Worm (Caenorhabditis elegans): Measurements from ENCODE around the gene ech-8.

DNA sequence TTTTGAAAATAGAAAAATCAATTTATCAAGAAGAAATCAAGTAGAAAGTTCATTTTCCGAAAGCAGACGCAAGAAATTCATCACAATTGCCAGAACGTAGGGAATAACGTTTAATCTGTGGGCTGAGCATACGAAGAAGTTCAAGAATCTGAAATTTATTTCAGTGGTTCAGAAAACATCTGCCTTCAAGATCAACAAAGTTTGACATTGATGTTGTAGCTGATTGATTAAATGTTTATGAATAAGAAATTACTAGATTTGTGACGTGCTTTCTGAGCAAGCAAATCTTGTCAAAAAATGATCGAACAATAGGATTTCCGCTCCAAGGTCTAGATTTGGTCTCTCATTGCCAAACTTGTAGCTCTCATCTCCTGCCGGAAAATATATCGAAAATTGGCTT, 32.8 kb downstream of the ech-8 start, which contains the start of gene K04D7.6:
- TF ChIP-seq nhr-20 (tag; optimal IDR thresholded peaks at IDR 0.05) (no peak), fkh-8 (tag; optimal IDR thresholded peaks at IDR 0.05) (no peak), unc-62 (GFP tag; optimal IDR thresholded peaks at IDR 0.05) (no peak), tbx-2 (tag; optimal IDR thresholded peaks at IDR 0.05) (no peak), unc-130 (tag; optimal IDR thresholded peaks at IDR 0.05) (no peak), elt-2 (tag; optimal IDR thresholded peaks at IDR 0.05) (no peak), snpc-4 (tag; optimal IDR thresholded peaks at IDR 0.05) (no peak), lin-35 (GFP tag; optimal IDR thresholded peaks at IDR 0.05) (no peak), pag-3 (tag; optimal IDR thresholded peaks at IDR 0.05; ENCODE audit: borderline replicate concordance, insufficient read depth) (no peak), mdl-1 (tag; optimal IDR thresholded peaks at IDR 0.05) (no peak)

All from whole organism, L1 larva.